Worm (Caenorhabditis elegans) whole organism, L3 larva: Measurements from ENCODE around the gene ztf-9.
A peak's percentile ranks its signal among the peaks of the same experiment; 100 is the strongest.

Source experiments
- R02D3.7 ChIP-seq: fragments of 150-350 bp; optimal IDR thresholded peaks from 2 replicates; lab custom pipeline; 2014; ENCODE audit warnings: missing biosample characterization, missing genetic modification characterization
- ZK546.5 ChIP-seq: sonication (generic microtip); optimal IDR thresholded peaks from 2 replicates; lab custom pipeline; 2017; ENCODE audit warnings: missing biosample characterization, missing genetic modification characterization
- ama-1 ChIP-seq: fragments of 150-350 bp; optimal IDR thresholded peaks from 2 replicates; lab custom pipeline; 2018
- ceh-16 ChIP-seq: sonication (generic microtip); optimal IDR thresholded peaks from 2 replicates; lab custom pipeline; 2017; ENCODE audit warnings: missing biosample characterization, missing genetic modification characterization
- ceh-28 ChIP-seq: fragments of 150-350 bp; optimal IDR thresholded peaks from 2 replicates; lab custom pipeline; 2014; ENCODE audit warnings: missing biosample characterization, missing genetic modification reagents, missing genetic modification characterization
- ceh-82 ChIP-seq: fragments of 150-350 bp; optimal IDR thresholded peaks from 2 replicates; lab custom pipeline; 2014; ENCODE audit warnings: missing biosample characterization, missing genetic modification characterization
- ceh-9 ChIP-seq: sonication (generic microtip); optimal IDR thresholded peaks from 2 replicates; lab custom pipeline; 2018; ENCODE audit warnings: missing biosample characterization, missing genetic modification characterization
- daf-12 ChIP-seq: fragments of 150-350 bp; optimal IDR thresholded peaks from 2 replicates; lab custom pipeline; 2014; ENCODE audit warnings: missing biosample characterization, missing genetic modification reagents, missing genetic modification characterization
- egl-27 ChIP-seq: sonication (generic microtip); optimal IDR thresholded peaks from 4 replicates; lab custom pipeline; 2017; ENCODE audit warnings: missing biosample characterization, missing genetic modification reagents, missing genetic modification characterization
- egl-5 ChIP-seq: fragments of 150-350 bp; optimal IDR thresholded peaks from 2 replicates; lab custom pipeline; 2017; ENCODE audit warnings: missing biosample characterization, missing genetic modification reagents, missing genetic modification characterization, inconsistent platforms
- elt-1 ChIP-seq: fragments of 150-350 bp; optimal IDR thresholded peaks from 2 replicates; lab custom pipeline; 2014; ENCODE audit warnings: missing biosample characterization, missing genetic modification characterization
- elt-2 ChIP-seq: sonication (generic microtip); optimal IDR thresholded peaks from 2 replicates; lab custom pipeline; 2016; ENCODE audit warnings: missing genetic modification reagents, mild to moderate bottlenecking, missing genetic modification characterization, missing compliant biosample characterization
- elt-3 ChIP-seq, 3 experiments: fragments of 150-350 bp in 1 of 3; sonication (generic microtip) in 2 of 3; optimal IDR thresholded peaks; 2 replicates in 2 of 3; 4 replicates in 1 of 3; lab custom pipeline; 2014 to 2017; ENCODE audit warnings: missing biosample characterization in 3 of 3, missing genetic modification characterization in 3 of 3
- eor-1 ChIP-seq, 2 experiments: fragments of 150-350 bp; optimal IDR thresholded peaks; 2 replicates each; lab custom pipeline; 2014 to 2018; ENCODE audit warnings: missing biosample characterization in 2 of 2, missing genetic modification characterization in 2 of 2
- fkh-10 ChIP-seq: sonication (generic microtip); optimal IDR thresholded peaks from 2 replicates; lab custom pipeline; 2017; ENCODE audit warnings: missing biosample characterization, missing genetic modification reagents, missing genetic modification characterization
- fos-1 ChIP-seq: fragments of 150-350 bp; optimal IDR thresholded peaks from 2 replicates; lab custom pipeline; 2014; ENCODE audit warnings: missing biosample characterization, missing genetic modification characterization
- hmg-11 ChIP-seq: sonication (generic microtip); optimal IDR thresholded peaks from 2 replicates; lab custom pipeline; 2016; ENCODE audit warnings: missing genetic modification characterization, missing compliant biosample characterization
- jun-1 ChIP-seq: fragments of 150-350 bp; optimal IDR thresholded peaks from 2 replicates; lab custom pipeline; 2014; ENCODE audit warnings: missing biosample characterization, missing genetic modification reagents, missing genetic modification characterization
- lin-39 ChIP-seq: fragments of 150-350 bp; optimal IDR thresholded peaks from 2 replicates; lab custom pipeline; 2018; ENCODE audit warnings: missing biosample characterization, missing genetic modification reagents, missing genetic modification characterization
- mdl-1 ChIP-seq: fragments of 150-350 bp; optimal IDR thresholded peaks from 2 replicates; lab custom pipeline; 2014; ENCODE audit warnings: missing biosample characterization, missing genetic modification characterization
- mml-1 ChIP-seq: fragments of 150-350 bp; sonication (generic microtip); optimal IDR thresholded peaks from 3 replicates; lab custom pipeline; 2014; ENCODE audit warnings: missing biosample characterization, missing genetic modification characterization
- nfya-1 ChIP-seq: sonication (generic microtip); optimal IDR thresholded peaks from 2 replicates; lab custom pipeline; 2017; ENCODE audit warnings: missing genetic modification characterization, mild to moderate bottlenecking, missing compliant biosample characterization, antibody characterized with exemption, moderate library complexity; ENCODE audit not compliant: insufficient read depth
- nhr-11 ChIP-seq: fragments of 150-350 bp; optimal IDR thresholded peaks from 2 replicates; lab custom pipeline; 2014; ENCODE audit warnings: missing biosample characterization, missing genetic modification characterization
- nhr-23 ChIP-seq: fragments of 150-350 bp; optimal IDR thresholded peaks from 2 replicates; lab custom pipeline; 2014; ENCODE audit warnings: missing biosample characterization, missing genetic modification reagents, missing genetic modification characterization
- nhr-237 ChIP-seq: fragments of 150-350 bp; optimal IDR thresholded peaks from 2 replicates; lab custom pipeline; 2014; ENCODE audit warnings: missing biosample characterization, missing genetic modification characterization
- nhr-25 ChIP-seq: sonication (generic microtip); optimal IDR thresholded peaks from 2 replicates; lab custom pipeline; 2017; ENCODE audit warnings: missing biosample characterization, missing genetic modification characterization
- nhr-28 ChIP-seq: fragments of 150-350 bp; optimal IDR thresholded peaks from 2 replicates; lab custom pipeline; 2014; ENCODE audit warnings: missing biosample characterization, missing genetic modification characterization
- nhr-43 ChIP-seq: sonication (generic microtip); optimal IDR thresholded peaks from 2 replicates; lab custom pipeline; 2016; ENCODE audit warnings: mild to moderate bottlenecking, missing genetic modification characterization, missing compliant biosample characterization; ENCODE audit not compliant: poor library complexity, severe bottlenecking
- nhr-76 ChIP-seq: fragments of 150-350 bp; sonication (generic microtip); optimal IDR thresholded peaks from 5 replicates; lab custom pipeline; 2014; ENCODE audit warnings: missing biosample characterization, missing genetic modification characterization
- nhr-77 ChIP-seq: fragments of 150-350 bp; optimal IDR thresholded peaks from 2 replicates; lab custom pipeline; 2014; ENCODE audit warnings: missing biosample characterization, missing genetic modification characterization
- pha-4 ChIP-seq: fragments of 150-350 bp; optimal IDR thresholded peaks from 2 replicates; lab custom pipeline; 2014; ENCODE audit warnings: missing biosample characterization, missing genetic modification reagents, missing genetic modification characterization
- sea-2 ChIP-seq: fragments of 150-350 bp; sonication (generic microtip); optimal IDR thresholded peaks from 4 replicates; lab custom pipeline; 2014; ENCODE audit warnings: missing biosample characterization, missing genetic modification reagents, missing genetic modification characterization
- skn-1 ChIP-seq: fragments of 150-350 bp; optimal IDR thresholded peaks from 2 replicates; lab custom pipeline; 2014; ENCODE audit warnings: missing biosample characterization, missing genetic modification characterization
- snpc-4 ChIP-seq: fragments of 150-350 bp; optimal IDR thresholded peaks from 2 replicates; lab custom pipeline; 2014; ENCODE audit warnings: missing biosample characterization, missing genetic modification characterization
- unc-39 ChIP-seq: sonication (generic microtip); optimal IDR thresholded peaks from 4 replicates; lab custom pipeline; 2017; ENCODE audit warnings: missing biosample characterization, missing genetic modification characterization
- unc-62 ChIP-seq: fragments of 150-350 bp; sonication (generic microtip); optimal IDR thresholded peaks from 4 replicates; lab custom pipeline; 2014; ENCODE audit warnings: missing biosample characterization, missing genetic modification reagents, missing genetic modification characterization
- zag-1 ChIP-seq: fragments of 150-350 bp; optimal IDR thresholded peaks from 2 replicates; lab custom pipeline; 2014; ENCODE audit warnings: missing biosample characterization, missing genetic modification characterization
- ztf-11 ChIP-seq: fragments of 150-350 bp; optimal IDR thresholded peaks from 2 replicates; lab custom pipeline; 2014; ENCODE audit warnings: missing biosample characterization, missing genetic modification characterization
- ztf-4 ChIP-seq: fragments of 150-350 bp; optimal IDR thresholded peaks from 2 replicates; lab custom pipeline; 2014; ENCODE audit warnings: missing biosample characterization, missing genetic modification characterization

The ztf-9 gene

DNA sequence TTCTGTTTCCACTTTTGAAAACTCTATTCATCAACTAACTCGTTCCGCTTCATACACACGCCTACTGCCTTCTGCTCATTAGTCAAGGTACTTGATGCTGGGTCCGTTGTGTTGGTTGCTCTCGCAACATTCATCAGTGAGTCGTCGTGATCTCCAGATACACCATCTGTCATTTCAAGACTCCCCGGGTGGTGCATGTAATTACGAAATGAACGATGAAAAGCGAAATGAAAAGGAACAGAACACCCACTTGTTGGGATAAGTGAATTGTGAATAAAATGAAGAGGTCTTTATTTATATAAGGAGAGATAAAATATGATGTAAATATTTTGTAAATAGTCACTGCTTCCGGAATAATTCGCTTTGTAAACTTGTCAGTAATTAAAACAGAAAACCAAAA is 28.0 kb downstream of the ztf-9 start:
- TF ChIP-seq daf-12 (tag; lab: Kevin White, UChicago) (no peak), lin-39 (no peak), eor-1 (tag; optimal IDR thresholded peaks at IDR 0.05; lab: Kevin White, UChicago) (no peak), unc-62 (no peak), elt-2 (no peak), snpc-4 (tag; lab: Kevin White, UChicago) (no peak), nhr-11 (no peak), nhr-76 (tag; lab: Kevin White, UChicago) (no peak), nhr-237 (tag; lab: Kevin White, UChicago) (no peak), ceh-28 (tag; lab: Kevin White, UChicago) (no peak), mdl-1 (tag; lab: Kevin White, UChicago) (no peak), nhr-25 (tag; lab: Kevin White, UChicago) (no peak), nhr-77 (tag; lab: Kevin White, UChicago) (no peak), mml-1 (tag; lab: Kevin White, UChicago) (no peak), pha-4 (tag; lab: Kevin White, UChicago) (no peak), nhr-43 (tag; lab: Kevin White, UChicago) (no peak), nfya-1 (tag; lab: Kevin White, UChicago) (no peak), egl-5 (tag; lab: Kevin White, UChicago) (no peak), R02D3.7 (tag; lab: Kevin White, UChicago) (no peak)

DNA sequence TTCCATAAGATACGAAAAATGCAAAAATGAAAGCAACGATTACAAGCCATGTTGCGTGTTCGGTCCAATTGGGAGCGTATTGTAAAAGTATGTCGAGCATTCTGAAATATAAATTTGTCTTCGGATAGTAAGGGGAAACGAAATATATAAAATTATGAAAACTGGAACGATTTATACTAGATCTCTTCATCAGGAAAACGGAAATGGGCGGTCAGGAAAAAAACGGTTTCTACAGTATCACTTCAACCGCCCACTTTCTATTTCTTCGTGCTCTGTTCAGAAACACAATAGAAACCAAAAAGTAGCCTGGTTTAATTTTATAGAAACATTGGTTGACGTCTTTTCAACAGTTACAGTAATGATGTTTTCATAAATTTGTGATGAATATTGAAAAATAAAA is 30.4 kb downstream of the ztf-9 start, which contains the start of gene pitr-4:
Gene pitr-4 (minus strand): TSS at position 101 of the 400 bp plus-strand sequence.
- TF ChIP-seq fos-1 (tag; lab: Kevin White, UChicago) = no peak

DNA sequence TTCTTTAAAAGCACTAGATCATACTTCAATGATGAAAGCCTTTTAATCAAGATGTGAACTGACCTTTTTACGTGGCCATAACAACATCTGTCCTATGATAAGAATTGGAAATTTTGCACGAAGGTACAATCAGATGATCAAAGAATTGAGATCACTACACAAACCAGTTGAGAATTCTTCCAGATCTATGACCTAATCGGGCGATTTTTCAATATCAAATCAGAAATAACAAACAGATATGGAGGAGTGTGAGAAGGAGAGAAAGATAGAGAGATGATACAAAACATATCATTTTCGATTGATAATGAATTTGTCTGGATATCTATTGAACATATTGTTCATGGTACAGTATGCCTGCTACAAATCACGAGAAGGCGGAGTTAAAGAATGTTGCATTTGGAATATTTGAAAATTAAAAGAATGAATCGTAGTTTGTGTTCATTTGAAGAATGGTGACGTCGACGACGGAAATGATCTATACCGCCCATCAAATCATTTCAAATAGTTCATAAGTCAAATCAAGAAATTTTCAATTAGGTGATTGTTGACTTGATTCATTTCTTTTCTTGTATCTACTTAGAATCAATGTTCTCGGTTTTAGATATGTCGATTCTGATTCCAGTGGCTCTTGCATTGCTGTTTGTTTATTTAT is 37.7 kb downstream of the ztf-9 start, which contains the start of gene cyp-29A4:
Gene cyp-29A4 (plus strand): TSS at position 602 of the 652 bp plus-strand sequence.
- peak; percentile 73 for TF ChIP-seq nhr-23 (tag; lab: Kevin White, UChicago)
- no peak for TF ChIP-seq nhr-11
- peak; percentile 74 for TF ChIP-seq nhr-43 (tag; lab: Kevin White, UChicago)
- TF ChIP-seq elt-3 (tag; optimal IDR thresholded peaks at IDR 0.05; lab: Kevin White, UChicago) = peak; percentile 28 to 93 (median 71)

DNA sequence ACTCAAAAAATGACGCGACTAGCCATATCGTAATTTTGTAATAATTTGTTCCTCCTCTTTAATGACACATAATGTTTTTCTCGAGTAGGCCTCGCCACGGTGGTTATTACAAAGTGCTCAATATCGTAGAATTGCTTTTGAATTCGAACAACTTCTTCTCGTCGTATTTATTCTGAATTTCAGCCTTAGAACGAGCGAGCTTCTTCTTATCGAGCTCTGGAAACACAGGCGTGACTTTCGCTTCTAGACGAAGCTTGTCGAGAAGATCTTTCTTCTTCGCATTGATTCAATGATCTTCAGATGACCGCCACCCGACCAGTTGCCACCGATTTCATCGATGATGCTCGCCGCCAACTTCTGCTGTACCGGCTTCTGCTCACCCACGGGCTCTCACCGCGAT is 40.7 kb downstream of the ztf-9 start, which contains the start of gene T06E4.21:
Gene T06E4.21 (plus strand): TSS at position 301 of the 400 bp plus-strand sequence.
- TF ChIP-seq ztf-4 (tag; lab: Kevin White, UChicago) (no peak), fkh-10 (no peak), sea-2 (GFP tag; lab: Kevin White, UChicago) (no peak), nhr-237 (tag; lab: Kevin White, UChicago) (no peak), lin-39 (no peak), nhr-25 (tag; lab: Kevin White, UChicago) (no peak), nfya-1 (tag; lab: Kevin White, UChicago) (no peak), egl-27 (tag; lab: Kevin White, UChicago) (no peak), snpc-4 (tag; lab: Kevin White, UChicago) (no peak), elt-1 (tag; lab: Kevin White, UChicago) (no peak), jun-1 (tag; lab: Kevin White, UChicago) (no peak), fos-1 (tag; lab: Kevin White, UChicago) (no peak), ceh-16 (tag; lab: Kevin White, UChicago) (no peak)

DNA sequence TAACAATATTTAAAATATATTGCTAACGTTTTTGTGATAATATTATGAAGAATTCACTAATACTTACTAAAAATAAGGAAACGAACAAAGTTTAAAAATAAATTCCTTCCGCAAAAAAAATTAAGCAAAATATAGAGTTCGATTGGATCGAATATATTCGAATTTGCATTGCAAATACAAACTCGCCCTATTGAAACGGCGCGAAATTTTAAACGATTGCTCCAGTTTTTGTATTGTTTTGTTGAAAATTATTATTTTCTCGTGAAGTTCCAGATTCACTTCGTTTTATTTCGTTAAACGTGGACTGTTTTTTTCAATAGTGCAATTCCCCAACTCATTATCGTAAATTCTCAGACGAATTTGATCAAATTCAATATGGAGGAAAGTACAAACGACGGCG is 46.5 kb downstream of the ztf-9 start, which contains the start of the genes atl-1 and hcp-2:
Gene atl-1 (minus strand): TSS at position 89 of the 400 bp plus-strand sequence.
Gene hcp-2 (plus strand): TSS at position 353 of the 400 bp plus-strand sequence.
- TF ChIP-seq egl-5 (tag; lab: Kevin White, UChicago) (no peak), ceh-9 (tag; lab: Kevin White, UChicago) (no peak), elt-2 (no peak), R02D3.7 (tag; lab: Kevin White, UChicago) (no peak), elt-1 (tag; lab: Kevin White, UChicago) (no peak), hmg-11 (tag; lab: Kevin White, UChicago) (no peak), mml-1 (tag; lab: Kevin White, UChicago) (no peak), ZK546.5 (tag; lab: Kevin White, UChicago) (no peak), zag-1 (tag; lab: Kevin White, UChicago) (no peak), sea-2 (GFP tag; lab: Kevin White, UChicago) (no peak), nhr-28 (tag; lab: Kevin White, UChicago) (no peak), eor-1 (tag; optimal IDR thresholded peaks at IDR 0.05; lab: Kevin White, UChicago) (no peak), ztf-11 (tag; lab: Kevin White, UChicago) (no peak), ceh-82 (tag; lab: Kevin White, UChicago) (no peak), unc-39 (tag; lab: Kevin White, UChicago) (no peak), unc-62 (no peak), ama-1 (lab: Kevin White, UChicago) (no peak), ceh-16 (tag; lab: Kevin White, UChicago) (no peak), skn-1 (tag; lab: Kevin White, UChicago) (no peak), fos-1 (tag; lab: Kevin White, UChicago) (no peak)
